Worm (Caenorhabditis elegans) whole organism, L2 larva: ENCODE data around the gene D1054.5.

ENCODE experiments used
- F13H6.1 ChIP-seq: sonication (generic microtip); optimal IDR thresholded peaks from 2 replicates; lab custom pipeline; 2016; ENCODE audit warnings: missing genetic modification characterization, missing compliant biosample characterization
- Y55F3AM.14 ChIP-seq: fragments of 200-800 bp; sonication (Bioruptor generic); optimal IDR thresholded peaks from 2 replicates; lab custom pipeline; 2018; ENCODE audit warnings: mild to moderate bottlenecking, missing genetic modification characterization, missing compliant biosample characterization
- ZK546.5 ChIP-seq: sonication (generic microtip); optimal IDR thresholded peaks from 2 replicates; lab custom pipeline; 2017; ENCODE audit warnings: missing biosample characterization, missing genetic modification characterization
- alr-1 ChIP-seq: fragments of 150-350 bp; optimal IDR thresholded peaks from 2 replicates; lab custom pipeline; 2014; ENCODE audit warnings: missing biosample characterization, missing genetic modification characterization
- aly-2 ChIP-seq: fragments of 150-350 bp; optimal IDR thresholded peaks from 2 replicates; lab custom pipeline; 2014; ENCODE audit warnings: missing biosample characterization, missing genetic modification characterization
- ceh-16 ChIP-seq: fragments of 150-350 bp; optimal IDR thresholded peaks from 2 replicates; lab custom pipeline; 2014; ENCODE audit warnings: missing biosample characterization, missing genetic modification characterization
- crh-2 ChIP-seq: sonication (generic microtip); optimal IDR thresholded peaks from 2 replicates; lab custom pipeline; 2017; ENCODE audit warnings: missing biosample characterization, missing genetic modification characterization
- dmd-4 ChIP-seq: sonication (generic microtip); optimal IDR thresholded peaks from 2 replicates; lab custom pipeline; 2017; ENCODE audit warnings: missing biosample characterization, missing genetic modification characterization
- elt-1 ChIP-seq: fragments of 150-350 bp; optimal IDR thresholded peaks from 2 replicates; lab custom pipeline; 2014; ENCODE audit warnings: missing biosample characterization, missing genetic modification characterization
- fos-1 ChIP-seq: fragments of 150-350 bp; optimal IDR thresholded peaks from 2 replicates; lab custom pipeline; 2014; ENCODE audit warnings: missing biosample characterization, missing genetic modification characterization
- gmeb-1 ChIP-seq: fragments of 150-350 bp; optimal IDR thresholded peaks from 2 replicates; lab custom pipeline; 2014; ENCODE audit warnings: missing biosample characterization, missing genetic modification characterization
- lin-39 ChIP-seq: fragments of 150-350 bp; optimal IDR thresholded peaks from 2 replicates; lab custom pipeline; 2014; ENCODE audit warnings: missing biosample characterization, missing genetic modification reagents, missing genetic modification characterization
- lsy-2 ChIP-seq, 2 experiments: fragments of 150-350 bp in 1 of 2; sonication (generic microtip) in 1 of 2; optimal IDR thresholded peaks; 2 replicates each; lab custom pipeline; 2014 to 2017; ENCODE audit warnings: missing biosample characterization in 2 of 2, missing genetic modification characterization in 2 of 2
- mab-5 ChIP-seq: fragments of 150-350 bp; optimal IDR thresholded peaks from 2 replicates; lab custom pipeline; 2014; ENCODE audit warnings: missing biosample characterization, missing genetic modification characterization
- mbf-1 ChIP-seq: sonication (generic microtip); optimal IDR thresholded peaks from 2 replicates; lab custom pipeline; 2017; ENCODE audit warnings: missing biosample characterization, missing genetic modification characterization
- mdl-1 ChIP-seq, 2 experiments: fragments of 150-350 bp in 1 of 2; sonication (generic microtip) in 1 of 2; optimal IDR thresholded peaks; 2 replicates each; lab custom pipeline; 2017; ENCODE audit warnings: missing biosample characterization in 2 of 2, missing genetic modification characterization in 2 of 2
- nhr-10 ChIP-seq: sonication (generic microtip); optimal IDR thresholded peaks from 2 replicates; lab custom pipeline; 2017; ENCODE audit warnings: missing biosample characterization, missing genetic modification characterization
- nhr-11 ChIP-seq: fragments of 150-350 bp; optimal IDR thresholded peaks from 2 replicates; lab custom pipeline; 2014; ENCODE audit warnings: missing biosample characterization, missing genetic modification characterization
- nhr-12 ChIP-seq: fragments of 150-350 bp; optimal IDR thresholded peaks from 2 replicates; lab custom pipeline; 2014; ENCODE audit warnings: missing biosample characterization, missing genetic modification characterization
- nhr-129 ChIP-seq: fragments of 150-350 bp; optimal IDR thresholded peaks from 2 replicates; lab custom pipeline; 2014; ENCODE audit warnings: missing biosample characterization, missing genetic modification characterization
- nhr-23 ChIP-seq: fragments of 150-350 bp; optimal IDR thresholded peaks from 2 replicates; lab custom pipeline; 2014; ENCODE audit warnings: missing biosample characterization, missing genetic modification reagents, missing genetic modification characterization
- nhr-25 ChIP-seq: fragments of 150-350 bp; sonication (generic microtip); optimal IDR thresholded peaks from 3 replicates; lab custom pipeline; 2014; ENCODE audit warnings: missing biosample characterization, missing genetic modification characterization
- peb-1 ChIP-seq: fragments of 150-350 bp; optimal IDR thresholded peaks from 2 replicates; lab custom pipeline; 2014; ENCODE audit warnings: missing biosample characterization, missing genetic modification characterization
- sem-4 ChIP-seq: fragments of 150-350 bp; optimal IDR thresholded peaks from 2 replicates; lab custom pipeline; 2014; ENCODE audit warnings: missing biosample characterization, missing genetic modification reagents, missing genetic modification characterization
- skn-1 ChIP-seq: sonication (generic microtip); optimal IDR thresholded peaks from 2 replicates; lab custom pipeline; 2017; ENCODE audit warnings: missing biosample characterization, missing genetic modification characterization
- sma-9 ChIP-seq, 2 experiments: fragments of 150-350 bp in 1 of 2; sonication (generic microtip) in 1 of 2; optimal IDR thresholded peaks; 2 replicates each; lab custom pipeline; 2014 to 2016; ENCODE audit warnings: missing genetic modification characterization in 2 of 2, mild to moderate bottlenecking in 1 of 2, missing biosample characterization in 1 of 2, missing compliant biosample characterization in 1 of 2, missing genetic modification reagents in 1 of 2, moderate library complexity in 1 of 2
- snpc-4 ChIP-seq: fragments of 150-350 bp; optimal IDR thresholded peaks from 2 replicates; lab custom pipeline; 2014; ENCODE audit warnings: missing biosample characterization, missing genetic modification characterization
- unc-39 ChIP-seq: fragments of 150-350 bp; optimal IDR thresholded peaks from 2 replicates; lab custom pipeline; 2014; ENCODE audit warnings: missing biosample characterization, missing genetic modification characterization
- unc-62 ChIP-seq: fragments of 150-350 bp; optimal IDR thresholded peaks from 2 replicates; lab custom pipeline; 2014; ENCODE audit warnings: missing biosample characterization, missing genetic modification reagents, missing genetic modification characterization
- ztf-1 ChIP-seq: fragments of 200-800 bp; sonication (Bioruptor generic); conservative IDR thresholded peaks from 2 replicates; pipeline ENCODE4 v1.3.6; 2022; ENCODE audit warnings: missing genetic modification characterization, missing compliant biosample characterization
- ztf-4 ChIP-seq: fragments of 150-350 bp; optimal IDR thresholded peaks from 2 replicates; lab custom pipeline; 2014; ENCODE audit warnings: missing biosample characterization, missing genetic modification characterization

The D1054.5 gene

DNA sequence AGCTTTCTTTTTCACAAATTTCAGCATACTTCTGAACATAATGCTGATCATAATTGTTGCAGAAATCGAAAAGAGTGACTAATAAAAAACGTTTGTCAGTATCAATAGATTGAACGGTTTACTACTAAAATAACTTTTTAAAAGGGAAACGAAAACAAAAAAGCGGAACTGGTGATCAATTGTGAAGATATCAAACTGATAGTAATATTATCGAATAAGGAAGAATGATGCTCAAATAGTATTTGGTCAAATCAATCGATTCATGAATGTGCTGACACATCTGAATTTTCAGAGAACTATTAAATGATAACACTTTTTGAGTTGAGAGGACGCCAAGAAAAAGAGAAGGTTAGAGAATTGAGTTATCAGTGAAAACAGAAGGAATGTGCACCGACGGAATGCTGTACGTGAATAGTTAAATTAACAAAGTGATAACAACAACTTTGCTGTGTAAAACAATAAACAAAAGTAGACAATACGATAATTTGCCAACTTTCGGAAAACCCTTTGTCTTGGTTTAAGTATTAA is at the start of gene D1054.5:
Gene D1054.5 (minus strand): TSS at position 51 of the 528 bp plus-strand sequence.
- TF ChIP-seq nhr-12 (no peak), fos-1 (tag; lab: Kevin White, UChicago) (peak; percentile 92), ZK546.5 (tag; lab: Kevin White, UChicago) (no peak), crh-2 (tag; lab: Kevin White, UChicago) (peak; percentile 45), mab-5 (tag; lab: Kevin White, UChicago) (no peak), sma-9 (GFP tag; optimal IDR thresholded peaks at IDR 0.05; lab: Kevin White, UChicago) (peak; percentile 83), sma-9 (tag; optimal IDR thresholded peaks at IDR 0.05; lab: Kevin White, UChicago) (no peak), nhr-25 (tag; lab: Kevin White, UChicago) (no peak), gmeb-1 (tag; lab: Kevin White, UChicago) (peak; percentile 1)

DNA sequence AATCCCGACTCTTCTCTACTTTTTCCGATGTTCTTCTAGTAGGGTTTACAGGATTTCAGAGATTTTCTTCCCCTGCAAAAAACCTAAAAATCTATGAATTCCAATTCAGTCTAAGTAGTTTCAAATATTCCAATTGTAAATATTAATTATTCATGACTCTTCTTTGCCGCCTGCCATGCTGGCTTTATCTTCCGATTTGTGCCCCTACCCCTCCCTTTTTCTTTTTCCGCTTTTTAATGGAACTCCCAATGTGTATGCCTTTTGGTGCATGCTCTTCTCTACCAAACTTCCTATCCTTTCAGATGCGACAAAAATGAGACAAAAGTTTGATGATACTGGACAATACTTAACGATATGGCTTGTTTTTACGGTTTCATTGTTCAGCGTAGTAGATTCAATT is 48.3 kb upstream of the D1054.5 start, which contains the start of gene nrx-1:
Gene nrx-1 (plus strand): TSS at position 301 of the 400 bp plus-strand sequence.
- TF ChIP-seq elt-1 (tag; lab: Kevin White, UChicago) = no peak
- TF ChIP-seq ceh-16 (tag; lab: Kevin White, UChicago) = no peak
- no peak for TF ChIP-seq aly-2 (tag; lab: Kevin White, UChicago)
- no peak for TF ChIP-seq alr-1 (tag; lab: Kevin White, UChicago)
- no peak for TF ChIP-seq ZK546.5 (tag; lab: Kevin White, UChicago)
- no peak for TF ChIP-seq mdl-1 (tag; optimal IDR thresholded peaks at IDR 0.05; lab: Kevin White, UChicago)
- no peak for TF ChIP-seq dmd-4 (tag; lab: Kevin White, UChicago)
- no peak for TF ChIP-seq lin-39 (tag; lab: Kevin White, UChicago)
- TF ChIP-seq peb-1 (tag; lab: Kevin White, UChicago) = no peak
- no peak for TF ChIP-seq skn-1 (tag; lab: Kevin White, UChicago)
- TF ChIP-seq unc-39 (tag; lab: Kevin White, UChicago) = no peak
- TF ChIP-seq nhr-23 (tag; lab: Kevin White, UChicago) = no peak
- no peak for TF ChIP-seq lsy-2 (tag; optimal IDR thresholded peaks at IDR 0.05; lab: Kevin White, UChicago)
- TF ChIP-seq nhr-12 = no peak
- no peak for TF ChIP-seq gmeb-1 (tag; lab: Kevin White, UChicago)
- no peak for TF ChIP-seq ztf-1

DNA sequence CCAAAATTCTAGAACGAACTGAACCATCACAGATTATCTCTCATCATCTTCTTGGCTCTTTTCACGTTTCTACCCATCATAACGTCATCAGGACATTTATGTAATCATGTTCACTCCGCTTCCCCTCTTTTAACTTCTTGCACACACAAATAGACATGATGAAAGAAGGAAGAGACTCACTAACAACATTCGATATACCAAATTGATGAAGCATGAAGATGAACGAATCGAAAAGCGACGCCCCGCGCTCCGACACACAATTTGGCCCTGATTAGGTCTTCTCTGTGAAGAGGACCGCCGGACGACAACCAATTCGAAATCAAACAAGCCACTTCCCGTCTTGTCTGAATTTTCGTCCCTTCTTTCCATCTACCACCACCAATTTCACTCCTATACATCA is 42.1 kb upstream of the D1054.5 start:
- TF ChIP-seq nhr-10 (tag; lab: Kevin White, UChicago) (no peak), nhr-129 (tag; lab: Kevin White, UChicago) (no peak), peb-1 (tag; lab: Kevin White, UChicago) (no peak), crh-2 (tag; lab: Kevin White, UChicago) (no peak), fos-1 (tag; lab: Kevin White, UChicago) (no peak), ztf-4 (tag; lab: Kevin White, UChicago) (no peak)

DNA sequence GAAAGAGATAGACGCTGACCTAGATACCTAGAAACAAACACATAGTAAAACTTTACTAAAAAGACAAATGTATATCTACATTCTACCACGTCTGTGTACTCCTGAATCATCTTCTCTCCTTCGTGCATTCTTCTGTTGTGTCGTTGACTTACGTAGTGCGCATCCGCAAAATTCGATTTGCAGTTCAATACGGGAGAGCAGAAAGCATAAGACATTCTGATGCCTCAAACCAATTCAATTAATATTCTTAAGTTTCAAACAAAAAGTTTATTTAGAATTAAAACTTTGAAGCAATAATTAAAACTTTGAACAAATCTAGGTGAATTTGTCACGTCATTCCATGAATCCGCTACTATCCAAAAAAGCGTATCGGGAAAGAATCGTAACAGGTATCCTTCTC is 40.5 kb upstream of the D1054.5 start:
- TF ChIP-seq snpc-4 (tag; lab: Kevin White, UChicago) (no peak), ztf-1 (no peak), unc-62 (GFP tag; lab: Kevin White, UChicago) (no peak), skn-1 (tag; lab: Kevin White, UChicago) (no peak), mab-5 (tag; lab: Kevin White, UChicago) (no peak), lsy-2 (tag; optimal IDR thresholded peaks at IDR 0.05; lab: Kevin White, UChicago) (no peak), nhr-10 (tag; lab: Kevin White, UChicago) (no peak), nhr-11 (tag; lab: Kevin White, UChicago) (no peak), F13H6.1 (tag; lab: Kevin White, UChicago) (no peak), sem-4 (tag; lab: Kevin White, UChicago) (no peak), Y55F3AM.14 (no peak), nhr-25 (tag; lab: Kevin White, UChicago) (no peak)

DNA sequence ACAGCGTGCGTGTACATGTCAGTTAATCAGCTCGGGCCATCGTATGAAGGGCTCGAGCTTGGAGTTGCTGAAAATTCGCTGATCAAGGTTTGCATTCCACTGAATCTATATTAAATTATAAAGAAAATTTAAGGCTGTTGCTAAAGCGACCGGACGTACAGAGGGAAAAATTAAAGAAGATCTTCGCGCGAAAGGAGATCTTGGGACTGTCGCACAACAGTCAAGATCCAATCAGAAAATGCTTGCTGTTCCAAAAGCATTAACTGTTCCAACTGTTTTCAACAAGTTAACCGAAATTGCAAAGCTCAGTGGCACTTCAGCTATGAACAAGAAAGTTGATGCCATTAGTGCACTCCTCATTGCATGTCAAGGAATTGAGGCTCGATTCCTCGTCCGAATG is 38.0 kb upstream of the D1054.5 start:
- TF ChIP-seq crh-2 (tag; lab: Kevin White, UChicago) (no peak), mbf-1 (tag; lab: Kevin White, UChicago) (no peak), mab-5 (tag; lab: Kevin White, UChicago) (no peak), skn-1 (tag; lab: Kevin White, UChicago) (no peak), F13H6.1 (tag; lab: Kevin White, UChicago) (no peak), alr-1 (tag; lab: Kevin White, UChicago) (no peak), dmd-4 (tag; lab: Kevin White, UChicago) (no peak)
